Fruit fly (Drosophila melanogaster): ENCODE data around the gene CG11841.

CG11841 gene

dm6 chr3R:29062717-29063206 lies 11.9 kb downstream of the CG11841 start, which contains the start of the genes Cul5 and Bicra (continued):
- TF ChIP-seq Pdp1 (GFP tag; optimal IDR thresholded peaks at IDR 0.05) (no peak), sens (GFP tag) (peak; percentile 4), pzg (GFP tag; optimal IDR thresholded peaks at IDR 0.05) (peak; percentile 86), CG13424 (tag; optimal IDR thresholded peaks at IDR 0.05) (no peak), sima (GFP tag; optimal IDR thresholded peaks at IDR 0.05) (no peak), sens-2 (GFP tag; IDR thresholded peaks at IDR 0.05) (no peak), Vsx1 (GFP tag; optimal IDR thresholded peaks at IDR 0.05) (no peak), Atf-2 (GFP tag; optimal IDR thresholded peaks at IDR 0.05) (no peak), CG3065 (GFP tag; optimal IDR thresholded peaks at IDR 0.05) (no peak), Fer1 (GFP tag; optimal IDR thresholded peaks at IDR 0.05) (no peak), CG4282 (GFP tag; optimal IDR thresholded peaks at IDR 0.05) (no peak), CG6175 (GFP tag; IDR thresholded peaks at IDR 0.05) (no peak), CG18476 (GFP tag; optimal IDR thresholded peaks at IDR 0.05) (no peak), CG8281 (tag; optimal IDR thresholded peaks at IDR 0.05) (no peak), vnd (GFP tag; IDR thresholded peaks at IDR 0.05; ENCODE audit: partially characterized antibody) (peak; percentile 86; the same call in 1 of the 3 replicates), CG33213 (GFP tag; optimal IDR thresholded peaks at IDR 0.05) (peak; percentile 9), dmrt99B (tag; optimal IDR thresholded peaks at IDR 0.05) (no peak), bbx (GFP tag; IDR thresholded peaks at IDR 0.05; ENCODE audit: partially characterized antibody) (peak; percentile 95), CG14965 (GFP tag; optimal IDR thresholded peaks at IDR 0.05; ENCODE audit: borderline replicate concordance) (no peak), HHEX (GFP tag; optimal IDR thresholded peaks at IDR 0.05) (no peak), Sry-δ (GFP tag; optimal IDR thresholded peaks at IDR 0.05) (peak; percentile 80), Dref (GFP tag; IDR thresholded peaks at IDR 0.05) (peak; percentile 96)

- no peak for TF ChIP-seq CG12236 (GFP tag; optimal IDR thresholded peaks at IDR 0.05)
- TF ChIP-seq pfk (GFP tag; optimal IDR thresholded peaks at IDR 0.05): no peak
- TF ChIP-seq D (optimal IDR thresholded peaks at IDR 0.05): no peak
- peak; percentile 55 for TF ChIP-seq D (GFP tag; optimal IDR thresholded peaks at IDR 0.05)
- TF ChIP-seq CG12942 (GFP tag; optimal IDR thresholded peaks at IDR 0.05): peak; percentile 10
- peak; percentile 65 for TF ChIP-seq B-H2 (GFP tag; optimal IDR thresholded peaks at IDR 0.05)
- TF ChIP-seq CG9727 (GFP tag; optimal IDR thresholded peaks at IDR 0.05): peak; percentile 83
- no peak for TF ChIP-seq lov (optimal IDR thresholded peaks at IDR 0.05)
- TF ChIP-seq lov (GFP tag; IDR thresholded peaks at IDR 0.05): no peak
- peak; percentile 17 for TF ChIP-seq Antp (GFP tag; optimal IDR thresholded peaks at IDR 0.05)
- no peak for TF ChIP-seq peb (GFP tag; IDR thresholded peaks at IDR 0.05)
- TF ChIP-seq nerfin-1 (tag; optimal IDR thresholded peaks at IDR 0.05): peak; percentile 59
- peak; percentile 35 for TF ChIP-seq CG33213 (GFP tag; optimal IDR thresholded peaks at IDR 0.05)
- peak; percentile 81 for TF ChIP-seq Fer2 (tag; optimal IDR thresholded peaks at IDR 0.05)
- no peak for TF ChIP-seq CG16813 (GFP tag; IDR thresholded peaks at IDR 0.05; ENCODE audit: partially characterized antibody)
- peak; percentile 75 for TF ChIP-seq CG10209 (GFP tag; optimal IDR thresholded peaks at IDR 0.05)
- TF ChIP-seq CG4360 (GFP tag; IDR thresholded peaks at IDR 0.05): no peak
- peak; percentile 83 for TF ChIP-seq CG8924 (tag; optimal IDR thresholded peaks at IDR 0.05)
- peak; percentile 49 for TF ChIP-seq ERR (GFP tag; optimal IDR thresholded peaks at IDR 0.05)
- no peak for TF ChIP-seq tll (GFP tag; optimal IDR thresholded peaks at IDR 0.05)
- TF ChIP-seq Deaf1 (tag; optimal IDR thresholded peaks at IDR 0.05): peak; percentile 33
- TF ChIP-seq gsb-n (tag; optimal IDR thresholded peaks at IDR 0.05): peak; percentile 57
- TF ChIP-seq Atf3 (GFP tag; optimal IDR thresholded peaks at IDR 0.05): no peak
- TF ChIP-seq CG8089 (GFP tag; optimal IDR thresholded peaks at IDR 0.05): no peak
- TF ChIP-seq CG10366 (GFP tag; IDR thresholded peaks at IDR 0.05): no peak
- TF ChIP-seq CG34224 (GFP tag; IDR thresholded peaks at IDR 0.05; ENCODE audit: partially characterized antibody): no peak
- TF ChIP-seq BtbVII (GFP tag; optimal IDR thresholded peaks at IDR 0.05): peak; percentile 62
- TF ChIP-seq row (GFP tag; IDR thresholded peaks at IDR 0.05): no peak
- no peak for TF ChIP-seq Bteb2 (GFP tag; optimal IDR thresholded peaks at IDR 0.05)
These were observed 12.5 kb downstream of the CG11841 start for dm6 chr3R:29063207-29063920.
